Fruit fly (Drosophila melanogaster): ENCODE data around the gene CG7523.

The CG7523 gene

DNA sequence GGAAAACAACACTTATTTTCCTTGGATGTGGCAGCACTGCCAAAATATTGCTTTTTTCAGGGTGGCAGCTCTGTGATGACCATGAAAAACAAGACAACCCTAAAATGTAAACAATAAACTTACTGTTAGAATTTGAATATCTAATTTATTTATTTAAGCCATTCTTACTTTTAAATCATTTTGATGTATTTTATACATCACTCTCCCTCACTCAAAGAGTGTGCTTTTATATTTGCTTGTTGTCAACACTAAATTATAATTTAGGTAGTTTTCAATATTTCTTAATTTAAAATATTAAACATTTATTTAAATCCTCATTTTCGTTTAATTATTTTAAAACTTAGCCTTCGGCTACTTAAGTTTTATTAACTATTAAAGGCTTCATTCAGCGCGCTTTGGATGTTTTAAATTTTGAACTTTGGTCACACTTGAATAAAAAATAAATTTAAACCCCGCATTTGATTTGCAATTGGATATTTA, at the start of gene CG7523, which contains the start of gene Mps1 (continued):
- TF ChIP-seq NC2α (GFP tag; optimal IDR thresholded peaks at IDR 0.05) (no peak), lilli (GFP tag; optimal IDR thresholded peaks at IDR 0.05) (peak; percentile 31), Nf-YC (tag; optimal IDR thresholded peaks at IDR 0.05) (peak; percentile 26), Usf (GFP tag; optimal IDR thresholded peaks at IDR 0.05) (no peak), CG15073 (GFP tag; optimal IDR thresholded peaks at IDR 0.05) (no peak), Dref (GFP tag; IDR thresholded peaks at IDR 0.05) (peak; percentile 35; the same call in 1 of the 2 replicates), Six4 (GFP tag; optimal IDR thresholded peaks at IDR 0.05) (no peak), CG17912 (GFP tag; optimal IDR thresholded peaks at IDR 0.05) (peak; percentile 59), vvl (GFP tag; IDR thresholded peaks at IDR 0.05) (peak; percentile 44), crp (GFP tag; optimal IDR thresholded peaks at IDR 0.05) (peak in 1 of 2 experiments; percentile 11), CG9727 (GFP tag; optimal IDR thresholded peaks at IDR 0.05) (peak; percentile 10), gfzf (GFP tag; optimal IDR thresholded peaks at IDR 0.05) (peak; percentile 65), HLH4C (GFP tag; IDR thresholded peaks at IDR 0.05; ENCODE audit: partially characterized antibody) (no peak), gcm (GFP tag; optimal IDR thresholded peaks at IDR 0.05) (peak; percentile 20), HmgZ (tag; optimal IDR thresholded peaks at IDR 0.05) (peak; percentile 63), Max (GFP tag; optimal IDR thresholded peaks at IDR 0.05) (no peak), CG10543 (GFP tag; optimal IDR thresholded peaks at IDR 0.05) (peak; percentile 7), CG7839 (tag; optimal IDR thresholded peaks at IDR 0.05) (peak; percentile 1), CoRest (tag; optimal IDR thresholded peaks at IDR 0.05) (peak; percentile 16), nom (GFP tag; optimal IDR thresholded peaks at IDR 0.05) (no peak), nerfin-2 (GFP tag; IDR thresholded peaks at IDR 0.05; ENCODE audit: partially characterized antibody) (no peak), CG9817 (tag; optimal IDR thresholded peaks at IDR 0.05) (no peak), NFAT (GFP tag; IDR thresholded peaks at IDR 0.05) (peak; percentile 6; the same call in 1 of the 2 replicates), Fer1 (GFP tag; optimal IDR thresholded peaks at IDR 0.05) (no peak), h (optimal IDR thresholded peaks at IDR 0.05) (no peak), Xbp1 (GFP tag; optimal IDR thresholded peaks at IDR 0.05) (peak; percentile 4), ci (GFP tag; IDR thresholded peaks at IDR 0.05) (peak; percentile 25; the same call in 1 of the 3 replicates), knrl (GFP tag; IDR thresholded peaks at IDR 0.05; ENCODE audit: partially characterized antibody) (0 out of 3 replicates have a peak, but pooled peaks have one; percentile 26), CG18262 (tag; optimal IDR thresholded peaks at IDR 0.05) (peak; percentile 27), PHDP (tag; optimal IDR thresholded peaks at IDR 0.05) (no peak), ftz-f1 (GFP tag; optimal IDR thresholded peaks at IDR 0.05) (peak; percentile 98), hkb (optimal IDR thresholded peaks at IDR 0.05) (peak; percentile 3), hkb (GFP tag; IDR thresholded peaks at IDR 0.05) (no peak), CG8388 (GFP tag; optimal IDR thresholded peaks at IDR 0.05) (peak; percentile 41), insv (GFP tag; optimal IDR thresholded peaks at IDR 0.05) (peak in 1 of 2 experiments; percentile 21), CG1024 (GFP tag; IDR thresholded peaks at IDR 0.05) (no peak), CG17568 (GFP tag; optimal IDR thresholded peaks at IDR 0.05) (no peak), onecut (GFP tag; IDR thresholded peaks at IDR 0.05) (peak; percentile 49; the same call in 1 of the 2 replicates), Sry-δ (GFP tag; optimal IDR thresholded peaks at IDR 0.05) (peak; percentile 43), CG33213 (GFP tag; optimal IDR thresholded peaks at IDR 0.05) (peak; percentile 36), lmd (GFP tag; IDR thresholded peaks at IDR 0.05) (no peak), CG1233 (GFP tag; optimal IDR thresholded peaks at IDR 0.05) (peak; percentile 5), wek (GFP tag; optimal IDR thresholded peaks at IDR 0.05) (no peak), sens-2 (GFP tag; IDR thresholded peaks at IDR 0.05) (no peak), trem (tag; optimal IDR thresholded peaks at IDR 0.05) (peak; percentile 82), CG17802 (tag; optimal IDR thresholded peaks at IDR 0.05) (no peak), CG11723 (GFP tag; optimal IDR thresholded peaks at IDR 0.05) (no peak), pan (optimal IDR thresholded peaks at IDR 0.05) (no peak), pan (GFP tag; optimal IDR thresholded peaks at IDR 0.05 in 1 of 2, IDR thresholded peaks at IDR 0.05 in 1 of 2) (peak in 1 of 2 experiments; percentile 31), luna (GFP tag; optimal IDR thresholded peaks at IDR 0.05) (no peak)
